Worm (Caenorhabditis elegans): ENCODE results near the gene spo-11.

spo-11 gene

ce11 chrIV:11142314-11143227 lies 17.9 kb upstream of the spo-11 start, which contains the start of gene skih-2:
TSS of gene skih-2 (minus strand) at chrIV:11142364.
- TF ChIP-seq unc-62 (GFP tag; optimal IDR thresholded peaks at IDR 0.05): no peak

- no peak for TF ChIP-seq unc-62 (GFP tag; optimal IDR thresholded peaks at IDR 0.05)
Measured at ce11 chrIV:11131268-11131667, 6.6 kb upstream of the spo-11 start, which contains the start of gene ard-1. TSS of gene ard-1 (plus strand) at chrIV:11131279.

- TF ChIP-seq unc-62 (GFP tag; optimal IDR thresholded peaks at IDR 0.05): no peak
Measured at ce11 chrIV:11130774-11131173, 6.1 kb upstream of the spo-11 start.

ce11 chrIV:11126028-11126427 lies 1.4 kb upstream of the spo-11 start:
- TF ChIP-seq unc-62 (GFP tag; optimal IDR thresholded peaks at IDR 0.05): no peak

ce11 chrIV:11126004-11126027 lies 1.2 kb upstream of the spo-11 start, which contains the start of gene swsn-4:
TSS of gene swsn-4 (plus strand) at chrIV:11126024.
- TF ChIP-seq unc-62 (GFP tag; optimal IDR thresholded peaks at IDR 0.05): no peak

- TF ChIP-seq unc-62 (GFP tag; optimal IDR thresholded peaks at IDR 0.05): no peak
Measured at ce11 chrIV:11125604-11126003, 942 bp upstream of the spo-11 start.

- no peak for TF ChIP-seq unc-62 (GFP tag; optimal IDR thresholded peaks at IDR 0.05)
Measured at ce11 chrIV:11125200-11125599, 538 bp upstream of the spo-11 start.

- TF ChIP-seq unc-62 (GFP tag; optimal IDR thresholded peaks at IDR 0.05): no peak
Measured at ce11 chrIV:11119972-11120562, 4.6 kb downstream of the spo-11 start.

- no peak for TF ChIP-seq unc-62 (GFP tag; optimal IDR thresholded peaks at IDR 0.05)
Measured at ce11 chrIV:11118837-11119491, 5.7 kb downstream of the spo-11 start, which contains the start of the genes imp-2 and enpl-1. TSS of gene imp-2 (minus strand) at chrIV:11118887. TSS of gene enpl-1 (plus strand) at chrIV:11119298.

- TF ChIP-seq unc-62 (GFP tag; optimal IDR thresholded peaks at IDR 0.05): no peak
Measured at ce11 chrIV:11112641-11113040, 12.0 kb downstream of the spo-11 start, which contains the start of gene clc-9. TSS of gene clc-9 (plus strand) at chrIV:11112941.

ce11 chrIV:11111898-11112297 lies 12.8 kb downstream of the spo-11 start:
- TF ChIP-seq unc-62 (GFP tag; optimal IDR thresholded peaks at IDR 0.05): no peak

- TF ChIP-seq unc-62 (GFP tag; optimal IDR thresholded peaks at IDR 0.05): no peak
Measured at ce11 chrIV:11110995-11111619, 13.6 kb downstream of the spo-11 start, which contains the start of gene rps-5. TSS of gene rps-5 (minus strand) at chrIV:11111045.

ce11 chrIV:11109771-11110170 lies 14.9 kb downstream of the spo-11 start, which contains the start of gene pigk-1:
TSS of gene pigk-1 (minus strand) at chrIV:11110018.
- TF ChIP-seq unc-62 (GFP tag; optimal IDR thresholded peaks at IDR 0.05): no peak

ce11 chrIV:11105724-11106123 lies 18.9 kb downstream of the spo-11 start, which contains the start of gene srlf-24:
TSS of gene srlf-24 (minus strand) at chrIV:11105824.
- TF ChIP-seq unc-62 (GFP tag; optimal IDR thresholded peaks at IDR 0.05): no peak

- no peak for TF ChIP-seq unc-62 (GFP tag; optimal IDR thresholded peaks at IDR 0.05)
Measured at ce11 chrIV:11103501-11103900, 21.2 kb downstream of the spo-11 start.

- no peak for TF ChIP-seq unc-62 (GFP tag; optimal IDR thresholded peaks at IDR 0.05)
Measured at ce11 chrIV:11102608-11103007, 22.1 kb downstream of the spo-11 start, which contains the start of gene srlf-17. TSS of gene srlf-17 (minus strand) at chrIV:11102708.
